Worm (Caenorhabditis elegans) whole organism, mixed stage, embryonic: ENCODE data around the gene swt-2.

Experiments
- M03D4.4 ChIP-seq: sonication (generic microtip); optimal IDR thresholded peaks from 2 replicates; lab custom pipeline; 2017; ENCODE audit warnings: mild to moderate bottlenecking, missing genetic modification characterization, missing compliant biosample characterization
- bed-3 ChIP-seq: fragments of 200-800 bp; sonication (Bioruptor generic); optimal IDR thresholded peaks from 3 replicates; lab custom pipeline; 2018; ENCODE audit warnings: mild to moderate bottlenecking, missing genetic modification characterization, moderate library complexity, missing compliant biosample characterization
- blmp-1 ChIP-seq: fragments of 150-350 bp; optimal IDR thresholded peaks from 2 replicates; lab custom pipeline; 2014; ENCODE audit warnings: missing biosample characterization, missing genetic modification characterization
- ceh-39 ChIP-seq: fragments of 150-350 bp; optimal IDR thresholded peaks from 2 replicates; lab custom pipeline; 2014; ENCODE audit warnings: missing biosample characterization, missing genetic modification characterization
- ceh-43 ChIP-seq: fragments of 200-800 bp; sonication (Bioruptor generic); optimal IDR thresholded peaks from 2 replicates; lab custom pipeline; 2018; ENCODE audit warnings: mild to moderate bottlenecking, missing genetic modification characterization, moderate library complexity, missing compliant biosample characterization
- ces-1 ChIP-seq: fragments of 150-350 bp; optimal IDR thresholded peaks from 2 replicates; lab custom pipeline; 2014; ENCODE audit warnings: missing biosample characterization, missing genetic modification reagents, missing genetic modification characterization
- drap-1 ChIP-seq: fragments of 200-800 bp; sonication (Bioruptor generic); optimal IDR thresholded peaks from 3 replicates; lab custom pipeline; 2018; ENCODE audit warnings: mild to moderate bottlenecking, missing genetic modification characterization, missing compliant biosample characterization
- elt-1 ChIP-seq: sonication (generic microtip); optimal IDR thresholded peaks from 2 replicates; lab custom pipeline; 2017; ENCODE audit warnings: missing genetic modification characterization, mild to moderate bottlenecking, missing compliant biosample characterization, antibody characterized with exemption, moderate library complexity, borderline replicate concordance; ENCODE audit not compliant: insufficient read depth
- elt-3 ChIP-seq: fragments of 150-350 bp; optimal IDR thresholded peaks from 2 replicates; lab custom pipeline; 2014; ENCODE audit warnings: missing biosample characterization, missing genetic modification characterization
- flh-1 ChIP-seq: fragments of 200-800 bp; sonication (Bioruptor generic); optimal IDR thresholded peaks from 2 replicates; lab custom pipeline; 2018; ENCODE audit warnings: mild to moderate bottlenecking, missing genetic modification characterization, moderate library complexity, missing compliant biosample characterization
- ham-2 ChIP-seq: fragments of 200-800 bp; sonication (Bioruptor generic); optimal IDR thresholded peaks from 2 replicates; lab custom pipeline; 2018; ENCODE audit warnings: mild to moderate bottlenecking, missing genetic modification characterization, missing compliant biosample characterization
- hlh-1 ChIP-seq: fragments of 150-350 bp; optimal IDR thresholded peaks from 2 replicates; lab custom pipeline; 2014; ENCODE audit warnings: missing biosample characterization, missing genetic modification reagents, missing genetic modification characterization
- lin-13 ChIP-seq: fragments of 150-350 bp; optimal IDR thresholded peaks from 2 replicates; lab custom pipeline; 2014; ENCODE audit warnings: missing biosample characterization, missing genetic modification characterization
- lin-32 ChIP-seq: fragments of 200-800 bp; sonication (Bioruptor generic); optimal IDR thresholded peaks from 2 replicates; lab custom pipeline; 2018; ENCODE audit warnings: mild to moderate bottlenecking, missing genetic modification characterization, missing compliant biosample characterization
- lsy-2 ChIP-seq: fragments of 150-350 bp; optimal IDR thresholded peaks from 2 replicates; lab custom pipeline; 2014; ENCODE audit warnings: missing biosample characterization, missing genetic modification characterization
- mab-5 ChIP-seq: fragments of 150-350 bp; optimal IDR thresholded peaks from 2 replicates; lab custom pipeline; 2014; ENCODE audit warnings: missing biosample characterization, missing genetic modification characterization
- mep-1 ChIP-seq: fragments of 150-350 bp; optimal IDR thresholded peaks from 2 replicates; lab custom pipeline; 2017; ENCODE audit warnings: missing biosample characterization, missing genetic modification reagents, missing genetic modification characterization, inconsistent platforms
- mls-2 ChIP-seq: sonication (generic microtip); optimal IDR thresholded peaks from 2 replicates; lab custom pipeline; 2016; ENCODE audit warnings: mild to moderate bottlenecking, missing genetic modification characterization, moderate library complexity, missing compliant biosample characterization
- nhr-12 ChIP-seq: fragments of 150-350 bp; optimal IDR thresholded peaks from 2 replicates; lab custom pipeline; 2014; ENCODE audit warnings: missing biosample characterization, missing genetic modification characterization
- nhr-2 ChIP-seq: fragments of 150-350 bp; optimal IDR thresholded peaks from 2 replicates; lab custom pipeline; 2014; ENCODE audit warnings: missing biosample characterization, missing genetic modification characterization
- nhr-237 ChIP-seq: fragments of 150-350 bp; optimal IDR thresholded peaks from 2 replicates; lab custom pipeline; 2014; ENCODE audit warnings: missing biosample characterization, missing genetic modification characterization
- nhr-28 ChIP-seq: fragments of 150-350 bp; optimal IDR thresholded peaks from 2 replicates; lab custom pipeline; 2014; ENCODE audit warnings: missing biosample characterization, missing genetic modification characterization
- nhr-76 ChIP-seq: sonication (generic microtip); optimal IDR thresholded peaks from 2 replicates; lab custom pipeline; 2017; ENCODE audit warnings: missing biosample characterization, missing genetic modification characterization
- pha-4 ChIP-seq: fragments of 150-350 bp; optimal IDR thresholded peaks from 2 replicates; lab custom pipeline; 2018; ENCODE audit warnings: missing biosample characterization, missing genetic modification reagents, missing genetic modification characterization
- sem-2 ChIP-seq: fragments of 200-800 bp; sonication (Bioruptor generic); optimal IDR thresholded peaks from 2 replicates; lab custom pipeline; 2018; ENCODE audit warnings: mild to moderate bottlenecking, missing genetic modification characterization, missing compliant biosample characterization
- snpc-4 ChIP-seq: fragments of 150-350 bp; optimal IDR thresholded peaks from 2 replicates; lab custom pipeline; 2014; ENCODE audit warnings: missing biosample characterization, missing genetic modification characterization
- sptf-1 ChIP-seq: sonication (generic microtip); optimal IDR thresholded peaks from 2 replicates; lab custom pipeline; 2017; ENCODE audit warnings: mild to moderate bottlenecking, missing genetic modification characterization, moderate library complexity, missing compliant biosample characterization
- unc-120 ChIP-seq: sonication (generic microtip); optimal IDR thresholded peaks from 2 replicates; lab custom pipeline; 2017; ENCODE audit warnings: missing genetic modification characterization, missing compliant biosample characterization; ENCODE audit not compliant: poor library complexity, severe bottlenecking
- unc-39 ChIP-seq: fragments of 150-350 bp; optimal IDR thresholded peaks from 2 replicates; lab custom pipeline; 2014; ENCODE audit warnings: missing biosample characterization, missing genetic modification characterization
- unc-62 ChIP-seq: fragments of 150-350 bp; optimal IDR thresholded peaks from 2 replicates; lab custom pipeline; 2014; ENCODE audit warnings: missing biosample characterization, missing genetic modification reagents, missing genetic modification characterization
- zip-8 ChIP-seq: fragments of 150-350 bp; optimal IDR thresholded peaks from 2 replicates; lab custom pipeline; 2014; ENCODE audit warnings: missing biosample characterization, missing genetic modification characterization
- ztf-11 ChIP-seq: fragments of 150-350 bp; optimal IDR thresholded peaks from 2 replicates; lab custom pipeline; 2014; ENCODE audit warnings: missing biosample characterization, missing genetic modification characterization

swt-2 gene

DNA sequence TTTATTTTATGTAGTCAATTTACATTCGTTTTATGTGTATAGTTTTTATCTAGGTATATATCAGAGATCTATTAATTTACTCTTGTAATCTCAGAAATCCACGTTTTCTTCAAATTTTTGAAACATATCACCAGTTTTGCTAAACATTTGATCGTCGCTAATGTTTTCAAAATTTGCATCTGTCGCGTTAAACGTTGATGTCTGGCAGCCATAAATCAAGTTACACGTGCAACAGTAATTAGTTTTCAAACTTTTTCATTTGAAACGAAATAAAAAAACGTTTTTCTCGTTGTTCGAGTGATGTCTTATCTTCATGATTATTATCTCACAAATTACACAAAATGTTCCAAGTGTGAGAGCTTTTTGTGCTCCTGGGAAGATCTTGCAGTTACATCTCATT, 32.5 kb upstream of the swt-2 start, which contains the start of gene srh-79:
Gene srh-79, plus strand, starts transcription at position 301 of the 400 bp plus-strand sequence.
- TF ChIP-seq drap-1 (GFP tag; lab: Kevin White, UChicago) (no peak), nhr-28 (tag; lab: Kevin White, UChicago) (no peak), unc-39 (tag; lab: Kevin White, UChicago) (no peak), unc-62 (GFP tag; lab: Kevin White, UChicago) (no peak), hlh-1 (no peak)
- TF ChIP-seq, all 35 proteins: peak for 0

DNA sequence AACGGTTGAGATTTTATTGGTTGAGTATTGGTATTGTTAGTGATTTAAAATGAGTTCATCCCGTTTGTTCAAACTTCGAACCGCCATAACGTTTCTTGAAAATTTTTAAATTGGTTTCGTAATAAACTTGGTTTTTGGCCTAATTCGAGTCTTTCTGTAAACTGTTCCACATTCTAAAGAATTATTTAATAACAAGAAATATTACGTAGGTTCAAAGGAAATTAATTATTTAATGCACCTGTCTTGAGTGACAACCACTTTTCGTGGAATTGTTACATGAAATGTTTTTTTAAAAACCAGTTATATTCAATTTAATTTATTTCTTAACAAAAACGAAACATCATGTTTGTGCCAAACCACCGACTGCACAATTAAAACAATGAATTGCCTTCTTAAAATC, 28.7 kb upstream of the swt-2 start:
- TF ChIP-seq M03D4.4 (tag; lab: Kevin White, UChicago) (no peak), blmp-1 (tag; lab: Kevin White, UChicago) (no peak), sptf-1 (tag; lab: Kevin White, UChicago) (no peak), bed-3 (GFP tag; lab: Kevin White, UChicago) (no peak), snpc-4 (no peak), unc-62 (GFP tag; lab: Kevin White, UChicago) (no peak), ceh-43 (no peak), hlh-1 (no peak), nhr-76 (tag; lab: Kevin White, UChicago) (no peak), nhr-12 (no peak), sem-2 (no peak), lsy-2 (tag; lab: Kevin White, UChicago) (no peak), lin-13 (tag; lab: Kevin White, UChicago) (no peak), mep-1 (tag; lab: Kevin White, UChicago) (no peak), flh-1 (GFP tag; lab: Kevin White, UChicago) (no peak), mab-5 (tag; lab: Kevin White, UChicago) (no peak)

DNA sequence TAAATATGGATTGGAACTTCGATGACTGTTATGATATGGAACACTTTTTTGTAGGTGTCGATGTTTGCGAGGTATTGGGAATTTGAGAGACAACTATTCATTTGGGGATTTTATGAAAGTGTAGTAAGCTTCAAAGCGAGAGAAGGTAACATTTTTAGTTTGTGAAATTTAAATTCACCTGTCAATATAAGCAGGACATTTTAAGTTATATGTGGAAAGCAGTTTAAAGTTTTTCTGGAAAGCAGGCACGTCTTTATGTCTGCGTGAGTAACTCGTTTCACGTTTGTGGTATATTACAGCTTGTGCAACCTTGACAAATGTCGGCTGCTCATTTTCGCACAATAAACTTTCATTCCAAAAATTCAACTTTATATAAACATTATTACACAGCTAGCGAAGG, 25.7 kb upstream of the swt-2 start, which contains the start of gene srh-229:
Gene srh-229, minus strand, starts transcription at position 101 of the 400 bp plus-strand sequence.
- TF ChIP-seq elt-3 (tag; lab: Kevin White, UChicago) (no peak), ceh-39 (tag; lab: Kevin White, UChicago) (no peak), lin-32 (no peak), drap-1 (GFP tag; lab: Kevin White, UChicago) (no peak)

DNA sequence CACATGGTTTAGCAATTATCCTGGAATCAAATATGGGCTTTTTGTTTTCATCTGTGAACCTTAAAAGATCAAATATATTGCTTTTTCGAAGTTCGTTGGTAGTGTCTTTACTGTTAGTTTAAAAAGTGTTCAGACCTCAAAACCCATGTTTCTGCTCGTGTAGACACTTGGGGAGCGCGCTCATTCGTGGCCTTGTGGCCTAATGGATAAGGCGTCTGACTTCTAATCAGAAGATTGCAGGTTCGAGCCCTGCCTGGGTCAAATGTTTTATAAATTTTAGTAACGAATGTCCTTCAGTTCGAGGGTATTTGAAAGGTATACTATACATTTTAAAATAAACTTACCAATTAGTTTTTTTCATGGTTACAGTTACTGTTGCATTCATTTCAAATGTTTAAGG, 23.7 kb upstream of the swt-2 start:
- TF ChIP-seq unc-120 (tag; lab: Kevin White, UChicago) (no peak), mls-2 (no peak), nhr-2 (tag; lab: Kevin White, UChicago) (no peak), pha-4 (tag; lab: Kevin White, UChicago) (no peak), unc-62 (GFP tag; lab: Kevin White, UChicago) (no peak), ces-1 (no peak), ham-2 (GFP tag; lab: Kevin White, UChicago) (no peak), hlh-1 (no peak), flh-1 (GFP tag; lab: Kevin White, UChicago) (no peak), zip-8 (tag; lab: Kevin White, UChicago) (no peak), mab-5 (tag; lab: Kevin White, UChicago) (no peak), sptf-1 (tag; lab: Kevin White, UChicago) (no peak), elt-1 (tag; lab: Kevin White, UChicago) (no peak), nhr-237 (tag; lab: Kevin White, UChicago) (no peak), bed-3 (GFP tag; lab: Kevin White, UChicago) (no peak), blmp-1 (tag; lab: Kevin White, UChicago) (no peak), ztf-11 (tag; lab: Kevin White, UChicago) (no peak), elt-3 (tag; lab: Kevin White, UChicago) (no peak)

DNA sequence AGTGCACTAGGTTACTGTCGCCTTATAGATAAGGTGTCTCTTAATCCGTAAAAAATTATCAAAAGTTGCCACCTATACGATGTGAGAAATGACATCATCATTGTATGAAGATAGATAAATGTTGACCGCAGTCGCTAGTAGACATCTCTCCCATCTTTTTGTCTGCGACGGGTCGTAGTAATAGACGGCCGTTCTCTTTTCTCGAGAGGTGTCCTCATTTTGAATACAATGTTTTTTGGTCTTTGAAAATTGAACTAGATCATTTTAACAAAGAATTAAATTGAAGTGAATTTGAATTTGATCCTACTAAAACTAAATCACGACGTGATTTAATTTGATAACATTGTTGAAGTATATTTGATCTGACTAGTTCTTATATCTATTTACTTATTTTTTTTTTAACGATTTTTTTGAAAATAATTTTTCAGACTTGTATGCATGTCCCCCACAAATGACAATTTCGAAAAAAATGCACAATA, 21.3 kb upstream of the swt-2 start, which contains the start of the genes str-31 and nhr-172:
Gene str-31, minus strand, starts transcription at position 101 of the 479 bp plus-strand sequence.
Gene nhr-172, plus strand, starts transcription at position 429 of the 479 bp plus-strand sequence.
- peak; percentile 19 for TF ChIP-seq unc-62 (GFP tag; lab: Kevin White, UChicago)
- no peak for TF ChIP-seq sptf-1 (tag; lab: Kevin White, UChicago)
